Worm (Caenorhabditis elegans): ENCODE results near the gene R107.2.

ce11 chrIII:9083118-9083517 lies 37.4 kb upstream of the R107.2 start:
- no peak for TF ChIP-seq ztf-23 (GFP tag; IDR thresholded peaks at IDR 0.05)
- no peak for TF ChIP-seq ref-1 (GFP tag; conservative IDR thresholded peaks at IDR 0.05)
- TF ChIP-seq tab-1 (GFP tag; IDR thresholded peaks at IDR 0.05), result no peak
- no peak for TF ChIP-seq T22C8.4 (GFP tag; IDR thresholded peaks at IDR 0.05)
- no peak for TF ChIP-seq flt-1 (GFP tag; IDR thresholded peaks at IDR 0.05)
- TF ChIP-seq med-1 (GFP tag; optimal IDR thresholded peaks at IDR 0.05; ENCODE audit: insufficient read depth), result no peak

All from whole organism, midembryonic.